Fruit fly (Drosophila melanogaster) whole organism, embryonic: ENCODE results near the gene CG8372.

ENCODE experiments used
- Adf1 ChIP-seq: fragments of 200-800 bp; sonication (Bioruptor generic); IDR thresholded peaks from 2 replicates; pipeline ENCODE4 v1.3.6; 2022; ENCODE audit warnings: missing biosample characterization, missing genetic modification characterization
- BEAF-32 ChIP-seq: fragments of 200-800 bp; sonication (Bioruptor generic); optimal IDR thresholded peaks from 3 replicates; lab custom pipeline; 2017; ENCODE audit warnings: missing biosample characterization, missing genetic modification characterization, mild to moderate bottlenecking, moderate library complexity, missing genetic modification reagents
- CG12769 ChIP-seq: fragments of 200-800 bp; sonication (Bioruptor generic); optimal IDR thresholded peaks from 2 replicates; lab custom pipeline; 2019; ENCODE audit warnings: missing biosample characterization, mild to moderate bottlenecking, missing genetic modification characterization, moderate library complexity
- CG13123 ChIP-seq: fragments of 200-800 bp; sonication (Bioruptor generic); optimal IDR thresholded peaks from 2 replicates; lab custom pipeline; 2016; ENCODE audit warnings: missing biosample characterization, missing genetic modification characterization
- CG13775 ChIP-seq: fragments of 200-800 bp; sonication (Bioruptor generic); optimal IDR thresholded peaks from 3 replicates; lab custom pipeline; 2017; ENCODE audit warnings: missing biosample characterization, mild to moderate bottlenecking, missing genetic modification characterization
- CG15479 ChIP-seq: fragments of 200-800 bp; sonication (Bioruptor generic); optimal IDR thresholded peaks from 3 replicates; lab custom pipeline; 2019; ENCODE audit warnings: missing biosample characterization, mild to moderate bottlenecking, missing genetic modification characterization, moderate library complexity
- CG16813 ChIP-seq: fragments of 200-800 bp; sonication (Bioruptor generic); IDR thresholded peaks from 3 replicates; pipeline ENCODE4 v1.3.6; 2022; ENCODE audit warnings: missing biosample characterization, missing genetic modification characterization; ENCODE audit not compliant: partially characterized antibody
- CG17612 ChIP-seq: fragments of 200-800 bp; sonication (Bioruptor generic); IDR thresholded peaks from 2 replicates; pipeline ENCODE4 v1.3.6; 2022; ENCODE audit warnings: missing biosample characterization, missing genetic modification characterization
- CG2120 ChIP-seq: fragments of 200-800 bp; sonication (Bioruptor generic); optimal IDR thresholded peaks from 3 replicates; lab custom pipeline; 2016; ENCODE audit warnings: missing biosample characterization, missing genetic modification characterization
- CG34422 ChIP-seq: fragments of 200-800 bp; sonication (Bioruptor generic); IDR thresholded peaks from 3 replicates; pipeline ENCODE4 v1.3.6; 2022; ENCODE audit warnings: missing biosample characterization, missing genetic modification characterization
- CG3838 ChIP-seq: fragments of 200-800 bp; sonication (Bioruptor generic); optimal IDR thresholded peaks from 3 replicates; lab custom pipeline; 2016; ENCODE audit warnings: missing biosample characterization, missing genetic modification characterization
- CG4282 ChIP-seq: fragments of 200-800 bp; sonication (Bioruptor generic); optimal IDR thresholded peaks from 2 replicates; lab custom pipeline; 2016; ENCODE audit warnings: missing biosample characterization, missing genetic modification characterization
- CG7357 ChIP-seq: fragments of 200-800 bp; sonication (Bioruptor generic); IDR thresholded peaks from 3 replicates; pipeline ENCODE4 v1.3.6; 2022; ENCODE audit warnings: missing biosample characterization, missing genetic modification characterization
- CG7372 ChIP-seq: fragments of 200-800 bp; sonication (Bioruptor generic); IDR thresholded peaks from 2 replicates; pipeline ENCODE4 v1.3.6; 2022; ENCODE audit warnings: missing biosample characterization, missing genetic modification characterization
- CG7745 ChIP-seq: fragments of 200-800 bp; sonication (Bioruptor generic); optimal IDR thresholded peaks from 2 replicates; lab custom pipeline; 2018; ENCODE audit warnings: missing biosample characterization, mild to moderate bottlenecking, missing genetic modification characterization, moderate library complexity
- CG8089 ChIP-seq: fragments of 200-800 bp; sonication (Bioruptor generic); optimal IDR thresholded peaks from 3 replicates; lab custom pipeline; 2016; ENCODE audit warnings: missing biosample characterization, missing genetic modification characterization
- CG9727 ChIP-seq: fragments of 200-800 bp; sonication (Bioruptor generic); optimal IDR thresholded peaks from 3 replicates; lab custom pipeline; 2017; ENCODE audit warnings: missing biosample characterization, mild to moderate bottlenecking, missing genetic modification characterization
- CG9876 ChIP-seq: fragments of 200-800 bp; sonication (Bioruptor generic); optimal IDR thresholded peaks from 2 replicates; lab custom pipeline; 2016; ENCODE audit warnings: missing biosample characterization, missing genetic modification characterization
- CoRest ChIP-seq: fragments of 200-800 bp; sonication (Bioruptor generic); optimal IDR thresholded peaks from 3 replicates; lab custom pipeline; 2018; ENCODE audit warnings: missing biosample characterization, mild to moderate bottlenecking, missing genetic modification characterization, moderate library complexity
- Dfd ChIP-seq, 2 experiments: fragments of >200 bp; optimal IDR thresholded peaks; 2 replicates each; lab custom pipeline; 2017; ENCODE audit warnings: missing biosample characterization in 2 of 2, missing genetic modification characterization in 2 of 2
- Dip3 ChIP-seq: fragments of 200-800 bp; sonication (Bioruptor generic); optimal IDR thresholded peaks from 3 replicates; lab custom pipeline; 2016; ENCODE audit warnings: missing biosample characterization, missing genetic modification characterization
- Dref ChIP-seq: fragments of 200-800 bp; sonication (Bioruptor generic); IDR thresholded peaks from 2 replicates; pipeline ENCODE4 v1.3.6; 2022; ENCODE audit warnings: missing biosample characterization, missing genetic modification characterization
- Eip74EF ChIP-seq, 2 experiments: fragments of 200-800 bp in 1 of 2; fragments of >200 bp in 1 of 2; sonication (Bioruptor generic) in 1 of 2; optimal IDR thresholded peaks; 2 replicates each; lab custom pipeline; 2017 to 2019; ENCODE audit warnings: missing biosample characterization in 2 of 2, missing genetic modification characterization in 2 of 2, mild to moderate bottlenecking in 1 of 2, moderate library complexity in 1 of 2
- Fer3 ChIP-seq: fragments of 200-800 bp; sonication (Bioruptor generic); optimal IDR thresholded peaks from 2 replicates; lab custom pipeline; 2018; ENCODE audit warnings: missing biosample characterization, mild to moderate bottlenecking, missing genetic modification characterization, moderate library complexity
- H2.0 ChIP-seq: fragments of 200-800 bp; sonication (Bioruptor generic); IDR thresholded peaks from 2 replicates; pipeline ENCODE4 v1.3.6; 2022; ENCODE audit warnings: missing biosample characterization, missing genetic modification characterization
- HLH54F ChIP-seq: fragments of 200-800 bp; sonication (Bioruptor generic); optimal IDR thresholded peaks from 3 replicates; lab custom pipeline; 2016; ENCODE audit warnings: missing biosample characterization, missing genetic modification characterization
- Hr39 ChIP-seq: fragments of >200 bp; optimal IDR thresholded peaks from 2 replicates; lab custom pipeline; 2017
- Lim3 ChIP-seq: fragments of 200-800 bp; sonication (Bioruptor generic); IDR thresholded peaks from 2 replicates; pipeline ENCODE4 v1.3.6; 2022; ENCODE audit warnings: missing biosample characterization, missing genetic modification characterization
- Mrtf ChIP-seq: fragments of 200-800 bp; sonication (Bioruptor generic); IDR thresholded peaks from 3 replicates; pipeline ENCODE4 v1.3.6; 2022; ENCODE audit warnings: missing biosample characterization, missing genetic modification characterization
- NK7.1 ChIP-seq: fragments of 200-800 bp; sonication (Bioruptor generic); optimal IDR thresholded peaks from 3 replicates; lab custom pipeline; 2016; ENCODE audit warnings: missing biosample characterization, missing genetic modification characterization
- Oli ChIP-seq: fragments of 200-800 bp; sonication (Bioruptor generic); optimal IDR thresholded peaks from 2 replicates; lab custom pipeline; 2018; ENCODE audit warnings: missing biosample characterization, mild to moderate bottlenecking, missing genetic modification characterization, moderate library complexity
- Scr ChIP-seq: fragments of 200-800 bp; sonication (Bioruptor generic); IDR thresholded peaks from 2 replicates; pipeline ENCODE4 v1.3.6; 2022; ENCODE audit warnings: missing biosample characterization, missing genetic modification characterization; ENCODE audit not compliant: partially characterized antibody
- Side ChIP-seq: fragments of 200-800 bp; sonication (Bioruptor generic); optimal IDR thresholded peaks from 2 replicates; lab custom pipeline; 2016; ENCODE audit warnings: missing biosample characterization, missing genetic modification characterization
- Sry-β ChIP-seq: fragments of 200-800 bp; sonication (Bioruptor generic); optimal IDR thresholded peaks from 2 replicates; lab custom pipeline; 2018; ENCODE audit warnings: missing biosample characterization, mild to moderate bottlenecking, missing genetic modification characterization, moderate library complexity
- ara ChIP-seq: fragments of 200-800 bp; sonication (Bioruptor generic); IDR thresholded peaks from 2 replicates; pipeline ENCODE4 v1.3.6; 2022; ENCODE audit warnings: missing biosample characterization, missing genetic modification characterization
- bbx ChIP-seq: fragments of 200-800 bp; sonication (Bioruptor generic); IDR thresholded peaks from 2 replicates; pipeline ENCODE4 v1.3.6; 2022; ENCODE audit warnings: missing biosample characterization, missing genetic modification characterization; ENCODE audit not compliant: partially characterized antibody
- bsh ChIP-seq, 2 experiments: fragments of 200-800 bp; sonication (Bioruptor generic); optimal IDR thresholded peaks; 2 replicates each; lab custom pipeline; 2017 to 2018; ENCODE audit warnings: mild to moderate bottlenecking in 2 of 2, missing biosample characterization in 2 of 2, missing genetic modification characterization in 2 of 2, moderate library complexity in 1 of 2
- dan ChIP-seq: fragments of 200-800 bp; sonication (Bioruptor generic); IDR thresholded peaks from 2 replicates; pipeline ENCODE4 v1.3.6; 2022; ENCODE audit warnings: missing biosample characterization, missing genetic modification characterization
- dm ChIP-seq: fragments of 200-800 bp; sonication (Bioruptor generic); optimal IDR thresholded peaks from 3 replicates; lab custom pipeline; 2016; ENCODE audit warnings: missing biosample characterization, missing genetic modification characterization
- gt ChIP-seq: fragments of 200-800 bp; sonication (Bioruptor generic); IDR thresholded peaks from 2 replicates; pipeline ENCODE4 v1.3.6; 2022; ENCODE audit warnings: missing biosample characterization, missing genetic modification characterization
- ham ChIP-seq: fragments of 200-800 bp; sonication (Bioruptor generic); IDR thresholded peaks from 2 replicates; pipeline ENCODE4 v1.3.6; 2022; ENCODE audit warnings: missing biosample characterization, missing genetic modification characterization
- ind ChIP-seq: fragments of 200-800 bp; sonication (Bioruptor generic); optimal IDR thresholded peaks from 3 replicates; lab custom pipeline; 2016; ENCODE audit warnings: missing biosample characterization, missing genetic modification characterization
- insv ChIP-seq, 2 experiments: fragments of 200-800 bp; sonication (Bioruptor generic); optimal IDR thresholded peaks; 3 replicates each; lab custom pipeline; 2016 to 2018; ENCODE audit warnings: missing biosample characterization in 2 of 2, missing genetic modification characterization in 2 of 2
- lov ChIP-seq, 2 experiments: fragments of 200-800 bp in 1 of 2; fragments of >200 bp in 1 of 2; sonication (Bioruptor generic) in 1 of 2; IDR thresholded peaks in 1 of 2; optimal IDR thresholded peaks in 1 of 2; 2 replicates in 1 of 2; 3 replicates in 1 of 2; pipeline versions ENCODE4 v1.3.6 to Lab custom; 2017 to 2022; ENCODE audit warnings: missing biosample characterization in 1 of 2, missing genetic modification characterization in 1 of 2
- nerfin-1 ChIP-seq: fragments of 200-800 bp; sonication (Bioruptor generic); optimal IDR thresholded peaks from 3 replicates; lab custom pipeline; 2019; ENCODE audit warnings: missing biosample characterization, mild to moderate bottlenecking, missing genetic modification characterization, moderate library complexity
- nom ChIP-seq: fragments of 200-800 bp; sonication (Bioruptor generic); optimal IDR thresholded peaks from 2 replicates; lab custom pipeline; 2017; ENCODE audit warnings: missing biosample characterization, missing genetic modification characterization, mild to moderate bottlenecking, moderate library complexity, missing genetic modification reagents
- org-1 ChIP-seq: fragments of 200-800 bp; sonication (Bioruptor generic); optimal IDR thresholded peaks from 2 replicates; lab custom pipeline; 2017; ENCODE audit warnings: missing biosample characterization, missing genetic modification characterization
- slbo ChIP-seq: fragments of 200-800 bp; sonication (Bioruptor generic); IDR thresholded peaks from 2 replicates; pipeline ENCODE4 v1.3.6; 2022; ENCODE audit warnings: missing biosample characterization, missing genetic modification characterization
- sr ChIP-seq: fragments of 200-800 bp; sonication (Bioruptor generic); IDR thresholded peaks from 3 replicates; pipeline ENCODE4 v1.3.6; 2022; ENCODE audit warnings: missing biosample characterization, missing genetic modification characterization
- tap ChIP-seq: fragments of 200-800 bp; optimal IDR thresholded peaks from 3 replicates; lab custom pipeline; 2019; ENCODE audit warnings: missing biosample characterization, mild to moderate bottlenecking, missing genetic modification characterization, moderate library complexity
- wek ChIP-seq: fragments of 200-800 bp; sonication (Bioruptor generic); optimal IDR thresholded peaks from 3 replicates; lab custom pipeline; 2018; ENCODE audit warnings: missing biosample characterization, mild to moderate bottlenecking, missing genetic modification characterization, moderate library complexity

The CG8372 gene

dm6 chr2L:8239712-8240245 is 27.1 kb upstream of the CG8372 start, which contains the start of gene Pvr (continued):
- TF ChIP-seq wek (GFP tag; lab: Kevin White, UChicago) (no peak), Fer3 (tag; lab: Kevin White, UChicago) (no peak), CG13775 (GFP tag; lab: Kevin White, UChicago) (peak; percentile 17), ara (GFP tag; lab: Robert Waterston, UW) (no peak), Scr (peak; percentile 93), CG17612 (GFP tag; lab: Robert Waterston, UW) (no peak), Mrtf (GFP tag; lab: Robert Waterston, UW) (no peak), Dip3 (GFP tag; lab: Kevin White, UChicago) (no peak), BEAF-32 (peak; percentile 95), Hr39 (lab: Kevin White, UChicago) (no peak), Dfd (GFP tag; optimal IDR thresholded peaks at IDR 0.05; lab: Kevin White, UChicago) (no peak), nerfin-1 (no peak), NK7.1 (GFP tag; lab: Kevin White, UChicago) (no peak), CG4282 (GFP tag; lab: Kevin White, UChicago) (no peak), ind (GFP tag; lab: Kevin White, UChicago) (no peak), nom (GFP tag; lab: Kevin White, UChicago) (no peak), CG34422 (peak; percentile 11; the same call in 1 of the 3 replicates), Adf1 (GFP tag; lab: Robert Waterston, UW) (peak; percentile 21; the same call in 1 of the 2 replicates), Side (GFP tag; lab: Kevin White, UChicago) (no peak), HLH54F (no peak), CG9727 (GFP tag; lab: Kevin White, UChicago) (no peak), CG15479 (GFP tag; lab: Kevin White, UChicago) (no peak), slbo (GFP tag; lab: Robert Waterston, UW) (no peak), CG13123 (GFP tag; lab: Kevin White, UChicago) (no peak), CG7745 (tag; lab: Kevin White, UChicago) (no peak), dm (no peak), CG7357 (GFP tag; lab: Robert Waterston, UW) (no peak), gt (GFP tag; lab: Robert Waterston, UW) (no peak), Oli (no peak), CG3838 (GFP tag; lab: Kevin White, UChicago) (no peak), CG16813 (GFP tag; lab: Robert Waterston, UW) (peak; percentile 90), org-1 (GFP tag; lab: Kevin White, UChicago) (no peak), lov (optimal IDR thresholded peaks at IDR 0.05; lab: Kevin White, UChicago) (no peak), lov (GFP tag; IDR thresholded peaks at IDR 0.05; lab: Robert Waterston, UW) (no peak), CG2120 (GFP tag; lab: Kevin White, UChicago) (no peak), CG9876 (GFP tag; lab: Kevin White, UChicago) (no peak), bbx (GFP tag; lab: Robert Waterston, UW) (peak; percentile 97), H2.0 (GFP tag; lab: Robert Waterston, UW) (no peak), ham (no peak), CG7372 (GFP tag; lab: Robert Waterston, UW) (no peak), sr (GFP tag; lab: Robert Waterston, UW) (no peak), Lim3 (GFP tag; lab: Robert Waterston, UW) (no peak), CG8089 (no peak), CG12769 (tag; lab: Kevin White, UChicago) (no peak), CoRest (peak; percentile 29), dan (no peak), tap (tag; lab: Kevin White, UChicago) (no peak), insv (GFP tag; optimal IDR thresholded peaks at IDR 0.05; lab: Kevin White, UChicago) (no peak), Sry-β (GFP tag; lab: Kevin White, UChicago) (no peak), Eip74EF (GFP tag; optimal IDR thresholded peaks at IDR 0.05; lab: Kevin White, UChicago) (no peak), Dref (GFP tag; lab: Robert Waterston, UW) (peak; percentile 83), bsh (GFP tag; optimal IDR thresholded peaks at IDR 0.05; lab: Kevin White, UChicago) (no peak)
